Worm (Caenorhabditis elegans) whole organism, L4 larva: ENCODE results near the gene R09F10.8.

Experiments
- dpl-1 ChIP-seq: fragments of 150-350 bp; optimal IDR thresholded peaks from 2 replicates; lab custom pipeline; 2014; ENCODE audit warnings: missing biosample characterization, missing genetic modification reagents, missing genetic modification characterization
- fkh-10 ChIP-seq: fragments of 150-350 bp; optimal IDR thresholded peaks from 2 replicates; lab custom pipeline; 2014; ENCODE audit warnings: missing biosample characterization, missing genetic modification reagents, missing genetic modification characterization
- lir-3 ChIP-seq: sonication (generic microtip); optimal IDR thresholded peaks from 2 replicates; lab custom pipeline; 2016; ENCODE audit warnings: mild to moderate bottlenecking, missing genetic modification characterization, missing compliant biosample characterization
- nhr-11 ChIP-seq: fragments of 150-350 bp; optimal IDR thresholded peaks from 2 replicates; lab custom pipeline; 2014; ENCODE audit warnings: missing biosample characterization, missing genetic modification characterization
- nhr-111 ChIP-seq: fragments of 200-800 bp; sonication (Bioruptor generic); optimal IDR thresholded peaks from 2 replicates; lab custom pipeline; 2018; ENCODE audit warnings: mild to moderate bottlenecking, missing genetic modification characterization, missing compliant biosample characterization
- nhr-237 ChIP-seq: sonication (generic microtip); optimal IDR thresholded peaks from 2 replicates; lab custom pipeline; 2017; ENCODE audit warnings: missing biosample characterization, missing genetic modification characterization
- nhr-41 ChIP-seq: fragments of 200-800 bp; sonication (Bioruptor generic); IDR thresholded peaks from 2 replicates; pipeline ENCODE4 v1.3.6; 2022; ENCODE audit warnings: missing genetic modification reagents, missing genetic modification characterization, missing compliant biosample characterization
- skn-1 ChIP-seq: fragments of 150-350 bp; optimal IDR thresholded peaks from 2 replicates; lab custom pipeline; 2014; ENCODE audit warnings: missing biosample characterization, missing genetic modification characterization
- snpc-4 ChIP-seq: fragments of 150-350 bp; optimal IDR thresholded peaks from 2 replicates; lab custom pipeline; 2014; ENCODE audit warnings: missing biosample characterization, missing genetic modification characterization
- unc-62 ChIP-seq, 3 experiments: fragments of 150-350 bp in 1 of 3; sonication (generic microtip); optimal IDR thresholded peaks in 2 of 3; peaks in 1 of 3; 1 replicate in 1 of 3; 2 replicates in 2 of 3; lab custom pipeline; 2014 to 2017; ENCODE audit warnings: missing biosample characterization in 3 of 3, missing genetic modification characterization in 3 of 3, missing genetic modification reagents in 3 of 3, missing genotype in 1 of 3
- zip-2 ChIP-seq: fragments of 150-350 bp; optimal IDR thresholded peaks from 2 replicates; lab custom pipeline; 2014; ENCODE audit warnings: missing biosample characterization, missing genetic modification characterization

DNA sequence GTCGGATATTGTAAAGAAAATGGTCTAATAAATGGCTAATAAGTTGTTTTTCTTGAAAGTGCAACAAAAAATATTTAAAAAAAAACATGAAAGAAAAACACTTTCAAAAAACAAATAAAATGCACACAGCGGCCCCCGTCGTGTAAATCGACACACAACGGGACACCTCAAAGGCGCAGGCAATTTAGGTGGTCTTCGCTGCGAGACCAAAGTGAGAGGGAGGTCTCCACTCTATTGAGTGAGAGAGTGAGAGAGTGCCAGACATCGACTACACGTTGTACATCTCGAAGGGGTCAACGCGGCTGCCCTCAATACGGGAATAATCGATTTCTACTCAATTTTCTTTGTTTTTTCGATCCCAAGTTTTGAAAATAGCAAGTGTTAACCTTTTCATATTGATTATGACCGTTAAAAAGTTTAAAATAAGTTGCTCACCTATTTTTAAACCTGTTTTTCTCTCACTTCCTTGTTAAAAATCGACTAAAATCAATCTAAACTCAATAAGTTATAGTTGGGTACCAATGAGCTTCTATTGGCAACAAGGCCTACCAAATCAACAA, 39.4 kb downstream of the R09F10.8 start, which contains the start of gene sec-16A.2:
- no peak for TF ChIP-seq nhr-41 (GFP tag; lab: Robert Waterston, UW)
- TF ChIP-seq nhr-11 (tag; lab: Kevin White, UChicago), result peak; percentile 46
- no peak for TF ChIP-seq lir-3 (tag; lab: Kevin White, UChicago)
- TF ChIP-seq nhr-111 (GFP tag; lab: Kevin White, UChicago), result no peak
- no peak for TF ChIP-seq nhr-237
- no peak for TF ChIP-seq zip-2 (tag; lab: Kevin White, UChicago)
- TF ChIP-seq unc-62 (GFP tag; optimal IDR thresholded peaks at IDR 0.05 in 1 of 2; lab: Kevin White, UChicago), result no peak
- no peak for TF ChIP-seq unc-62 (tag; optimal IDR thresholded peaks at IDR 0.05; lab: Kevin White, UChicago)
- TF ChIP-seq snpc-4 (tag; lab: Kevin White, UChicago), result no peak
- peak; percentile 23 for TF ChIP-seq fkh-10 (GFP tag; lab: Kevin White, UChicago)
- no peak for TF ChIP-seq skn-1
- peak; percentile 47 for TF ChIP-seq dpl-1 (GFP tag; lab: Kevin White, UChicago)
